Fruit fly (Drosophila melanogaster) Kc167 (cell line): ENCODE measurements around the gene fz2.

Experiments
- Myc ChIP-seq: fragments of >200 bp; optimal IDR thresholded peaks from 2 replicates; lab custom pipeline; 2017; ENCODE audit warnings: missing external identifiers
- h ChIP-seq: fragments of >200 bp; optimal IDR thresholded peaks from 3 replicates; lab custom pipeline; 2018; ENCODE audit warnings: missing external identifiers
- insv ChIP-seq: fragments of >200 bp; optimal IDR thresholded peaks from 3 replicates; lab custom pipeline; 2018; ENCODE audit warnings: missing external identifiers

DNA sequence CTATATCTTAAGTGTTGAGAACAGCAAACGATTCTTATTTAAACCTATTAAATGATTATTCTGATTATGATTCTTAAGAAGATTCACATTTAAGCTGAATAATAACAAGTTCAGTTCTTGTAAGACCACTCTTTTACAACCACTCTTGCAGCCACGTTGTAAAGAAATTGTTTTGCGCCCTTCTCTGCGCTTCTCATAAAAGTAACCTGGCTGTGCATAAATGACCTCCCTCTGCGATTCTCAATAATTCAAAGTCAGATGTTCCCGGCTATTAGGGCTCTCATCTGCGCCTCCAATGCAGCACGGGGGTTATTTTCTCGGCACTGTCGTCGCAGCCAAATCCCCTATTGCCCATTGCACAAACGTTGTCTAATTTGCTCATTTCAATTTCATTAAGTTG is 42.0 kb downstream of the fz2 start:
- TF ChIP-seq h (lab: Kevin White, UChicago) (no peak), Myc (lab: Kevin White, UChicago) (no peak), insv (lab: Kevin White, UChicago) (no peak)
